Fruit fly (Drosophila melanogaster): Measurements from ENCODE around the gene CG43895.
A peak's percentile ranks its signal among the peaks of the same experiment; 100 is the strongest.

Gene CG43895

DNA sequence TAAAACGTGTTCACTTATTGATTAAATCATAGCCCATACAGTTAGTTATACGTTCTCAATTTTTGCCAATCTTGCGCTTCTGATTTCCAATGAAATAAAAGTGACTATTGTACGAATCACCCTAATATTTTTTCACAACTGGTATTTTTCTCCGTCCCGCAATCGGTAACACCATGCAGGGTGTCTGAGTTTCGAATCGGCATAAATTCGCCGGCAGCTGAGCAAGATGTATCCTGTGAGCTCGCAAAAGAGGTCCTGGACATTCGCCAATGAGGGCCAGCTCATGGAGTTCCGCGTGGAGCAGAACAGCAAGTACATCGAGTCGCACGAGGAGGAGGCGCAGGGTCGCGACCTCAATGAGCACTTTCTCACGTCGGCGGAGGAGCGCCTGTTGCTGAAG lies 8.3 kb upstream of the CG43895 start, which contains the start of gene CycH (continued):
- TF ChIP-seq Sox15 (GFP tag; optimal IDR thresholded peaks at IDR 0.05) (no peak), Gug (GFP tag; IDR thresholded peaks at IDR 0.05) (no peak), CG11294 (GFP tag; IDR thresholded peaks at IDR 0.05) (no peak), CG6792 (GFP tag; optimal IDR thresholded peaks at IDR 0.05) (no peak), svp (GFP tag) (peak; percentile 41), CG11902 (GFP tag; optimal IDR thresholded peaks at IDR 0.05) (no peak), CG31627 (GFP tag; optimal IDR thresholded peaks at IDR 0.05) (peak; percentile 39), CG1621 (tag; optimal IDR thresholded peaks at IDR 0.05) (no peak), achi (GFP tag; optimal IDR thresholded peaks at IDR 0.05) (peak; percentile 14), Sox102F (GFP tag; optimal IDR thresholded peaks at IDR 0.05) (peak; percentile 28), fd59A (GFP tag; optimal IDR thresholded peaks at IDR 0.05) (no peak), CG9139 (GFP tag; optimal IDR thresholded peaks at IDR 0.05) (no peak), CG16779 (tag; optimal IDR thresholded peaks at IDR 0.05) (no peak), CG3032 (tag; optimal IDR thresholded peaks at IDR 0.05) (peak; percentile 14), Lpt (GFP tag; optimal IDR thresholded peaks at IDR 0.05) (no peak), Smox (GFP tag; optimal IDR thresholded peaks at IDR 0.05) (peak; percentile 33), esn (GFP tag; optimal IDR thresholded peaks at IDR 0.05) (peak; percentile 60), cyc (GFP tag; optimal IDR thresholded peaks at IDR 0.05) (peak; percentile 20), eg (GFP tag; IDR thresholded peaks at IDR 0.05) (no peak)

- TF ChIP-seq Sox15 (GFP tag; optimal IDR thresholded peaks at IDR 0.05), result no peak
- TF ChIP-seq CG7368 (GFP tag; optimal IDR thresholded peaks at IDR 0.05), result no peak
- no peak for TF ChIP-seq Sox14 (GFP tag; optimal IDR thresholded peaks at IDR 0.05)
- TF ChIP-seq topi (GFP tag; optimal IDR thresholded peaks at IDR 0.05), result no peak
- no peak for TF ChIP-seq Eip78C (GFP tag)
- TF ChIP-seq CG4318 (GFP tag; optimal IDR thresholded peaks at IDR 0.05), result no peak
- no peak for TF ChIP-seq fd85E (GFP tag; optimal IDR thresholded peaks at IDR 0.05)
- TF ChIP-seq CG10669 (GFP tag; optimal IDR thresholded peaks at IDR 0.05), result no peak
- TF ChIP-seq CG8319 (GFP tag; optimal IDR thresholded peaks at IDR 0.05), result no peak
- TF ChIP-seq dac (GFP tag; optimal IDR thresholded peaks at IDR 0.05), result no peak
- TF ChIP-seq fkh (GFP tag; optimal IDR thresholded peaks at IDR 0.05), result no peak
- TF ChIP-seq Sox102F (GFP tag; optimal IDR thresholded peaks at IDR 0.05), result no peak
- TF ChIP-seq eg (GFP tag; IDR thresholded peaks at IDR 0.05), result no peak
- TF ChIP-seq Gug (GFP tag; IDR thresholded peaks at IDR 0.05), result no peak
Observed at dm6 chr3L:21819497-21819896, 6.0 kb upstream of the CG43895 start.

DNA sequence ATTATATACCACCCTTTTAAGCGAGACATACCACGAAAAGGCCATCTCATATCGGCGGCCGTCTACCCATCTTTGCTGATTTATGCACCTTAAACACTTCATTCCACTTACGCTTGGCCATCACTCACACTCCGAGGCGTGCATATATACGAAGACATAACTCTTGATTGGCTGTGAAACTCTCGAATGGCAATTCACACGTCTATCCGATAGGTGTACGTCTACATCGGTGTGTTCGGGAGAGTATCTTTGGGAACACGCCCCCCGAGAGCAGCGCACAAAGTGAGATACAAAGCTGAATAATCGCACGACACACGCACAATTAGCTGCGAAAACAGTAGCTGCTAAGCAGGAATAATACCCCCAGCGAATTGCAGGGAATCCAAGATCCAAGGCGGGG lies 5.2 kb upstream of the CG43895 start:
- TF ChIP-seq spab (GFP tag; optimal IDR thresholded peaks at IDR 0.05), result no peak
- TF ChIP-seq ss (GFP tag; optimal IDR thresholded peaks at IDR 0.05), result peak in 1 of 2 experiments; percentile 64

- no peak for TF ChIP-seq CG15336 (GFP tag; IDR thresholded peaks at IDR 0.05)
- peak; percentile 15 to 78 for TF ChIP-seq ss (GFP tag; optimal IDR thresholded peaks at IDR 0.05)
- no peak for TF ChIP-seq esn (GFP tag; optimal IDR thresholded peaks at IDR 0.05)
- peak; percentile 9 for TF ChIP-seq CG3919 (GFP tag; optimal IDR thresholded peaks at IDR 0.05)
- peak; percentile 2 for TF ChIP-seq CG34406 (GFP tag; optimal IDR thresholded peaks at IDR 0.05)
- TF ChIP-seq Gug (GFP tag; IDR thresholded peaks at IDR 0.05), result 0 out of 2 replicates have a peak, but pooled peaks have one; percentile 0
- no peak for TF ChIP-seq vri (GFP tag; optimal IDR thresholded peaks at IDR 0.05)
- TF ChIP-seq CG32006 (GFP tag; optimal IDR thresholded peaks at IDR 0.05), result peak; percentile 4
- peak; percentile 18 for TF ChIP-seq CG9139 (GFP tag; optimal IDR thresholded peaks at IDR 0.05)
- TF ChIP-seq Eip78C (GFP tag), result peak; percentile 8
- peak; percentile 19 for TF ChIP-seq spab (GFP tag; optimal IDR thresholded peaks at IDR 0.05)
Observed at dm6 chr3L:21808568-21808967, 4.9 kb downstream of the CG43895 start, which contains the start of gene eg. eg (plus strand) TSS chr3L:21808703.

Data from whole organism, prepupa.